Fruit fly (Drosophila melanogaster) whole organism, embryonic: ENCODE results near the gene toe.

ENCODE experiments used
- CG11504 ChIP-seq: fragments of 200-800 bp; sonication (Bioruptor generic); optimal IDR thresholded peaks from 3 replicates; lab custom pipeline; 2019; ENCODE audit warnings: missing biosample characterization, mild to moderate bottlenecking, missing genetic modification characterization, moderate library complexity
- CG11695 ChIP-seq: fragments of 200-800 bp; sonication (Bioruptor generic); IDR thresholded peaks from 3 replicates; pipeline ENCODE4 v1.3.6; 2022; ENCODE audit warnings: missing biosample characterization, missing genetic modification characterization
- CG12071 ChIP-seq: fragments of 200-800 bp; sonication (Bioruptor generic); optimal IDR thresholded peaks from 3 replicates; lab custom pipeline; 2018; ENCODE audit warnings: missing biosample characterization, mild to moderate bottlenecking, missing genetic modification characterization
- CG12219 ChIP-seq: fragments of 200-800 bp; sonication (Bioruptor generic); optimal IDR thresholded peaks from 3 replicates; lab custom pipeline; 2018; ENCODE audit warnings: missing biosample characterization, mild to moderate bottlenecking, missing genetic modification characterization
- CG1233 ChIP-seq: fragments of 200-800 bp; sonication (Bioruptor generic); optimal IDR thresholded peaks from 4 replicates; lab custom pipeline; 2018; ENCODE audit warnings: missing biosample characterization, mild to moderate bottlenecking, missing genetic modification characterization
- CG12769 ChIP-seq: fragments of 200-800 bp; sonication (Bioruptor generic); optimal IDR thresholded peaks from 2 replicates; lab custom pipeline; 2019; ENCODE audit warnings: missing biosample characterization, mild to moderate bottlenecking, missing genetic modification characterization, moderate library complexity
- CG13624 ChIP-seq: fragments of 200-800 bp; sonication (Bioruptor generic); optimal IDR thresholded peaks from 2 replicates; lab custom pipeline; 2016; ENCODE audit warnings: missing biosample characterization, missing genetic modification characterization
- CG15011 ChIP-seq: fragments of 200-800 bp; sonication (Bioruptor generic); optimal IDR thresholded peaks from 3 replicates; lab custom pipeline; 2018; ENCODE audit warnings: missing biosample characterization, mild to moderate bottlenecking, missing genetic modification characterization
- CG1602 ChIP-seq: fragments of 200-800 bp; sonication (Bioruptor generic); optimal IDR thresholded peaks from 3 replicates; lab custom pipeline; 2016; ENCODE audit warnings: missing biosample characterization, missing genetic modification characterization
- CG17328 ChIP-seq: fragments of 200-800 bp; sonication (Bioruptor generic); IDR thresholded peaks from 2 replicates; pipeline ENCODE4 v1.3.6; 2022; ENCODE audit warnings: missing biosample characterization, missing genetic modification characterization
- CG17359 ChIP-seq: fragments of 200-800 bp; sonication (Bioruptor generic); optimal IDR thresholded peaks from 3 replicates; lab custom pipeline; 2018; ENCODE audit warnings: missing biosample characterization, mild to moderate bottlenecking, missing genetic modification characterization, moderate library complexity
- CG17612 ChIP-seq: fragments of 200-800 bp; sonication (Bioruptor generic); IDR thresholded peaks from 2 replicates; pipeline ENCODE4 v1.3.6; 2022; ENCODE audit warnings: missing biosample characterization, missing genetic modification characterization
- CG1792 ChIP-seq: fragments of 200-800 bp; sonication (Bioruptor generic); optimal IDR thresholded peaks from 2 replicates; lab custom pipeline; 2016; ENCODE audit warnings: missing biosample characterization, missing genetic modification characterization
- CG18599 ChIP-seq: fragments of 200-800 bp; sonication (Bioruptor generic); optimal IDR thresholded peaks from 3 replicates; lab custom pipeline; 2017; ENCODE audit warnings: missing biosample characterization, missing genetic modification characterization, mild to moderate bottlenecking, moderate library complexity, missing genetic modification reagents
- CG2712 ChIP-seq: fragments of 200-800 bp; optimal IDR thresholded peaks from 3 replicates; lab custom pipeline; 2019; ENCODE audit warnings: missing biosample characterization, mild to moderate bottlenecking, missing genetic modification characterization, moderate library complexity
- CG2875 ChIP-seq: fragments of 200-800 bp; sonication (Bioruptor generic); optimal IDR thresholded peaks from 2 replicates; lab custom pipeline; 2017; ENCODE audit warnings: missing biosample characterization, mild to moderate bottlenecking, missing genetic modification characterization, missing genetic modification reagents
- CG30431 ChIP-seq: fragments of 200-800 bp; sonication (Bioruptor generic); optimal IDR thresholded peaks from 2 replicates; lab custom pipeline; 2017; ENCODE audit warnings: missing biosample characterization, missing genetic modification characterization
- CG3995 ChIP-seq: fragments of 200-800 bp; sonication (Bioruptor generic); optimal IDR thresholded peaks from 3 replicates; lab custom pipeline; 2016; ENCODE audit warnings: missing biosample characterization, missing genetic modification characterization
- CG4328 ChIP-seq: fragments of 200-800 bp; sonication (Bioruptor generic); optimal IDR thresholded peaks from 3 replicates; lab custom pipeline; 2017; ENCODE audit warnings: missing biosample characterization, missing genetic modification reagents, missing genetic modification characterization
- CG4820 ChIP-seq: fragments of 200-800 bp; sonication (Bioruptor generic); optimal IDR thresholded peaks from 3 replicates; lab custom pipeline; 2016; ENCODE audit warnings: missing biosample characterization, missing genetic modification characterization
- CG5180 ChIP-seq: fragments of 200-800 bp; sonication (Bioruptor generic); optimal IDR thresholded peaks from 3 replicates; lab custom pipeline; 2017; ENCODE audit warnings: missing biosample characterization, missing genetic modification characterization, mild to moderate bottlenecking, moderate library complexity, missing genetic modification reagents
- CG6683 ChIP-seq: fragments of 200-800 bp; sonication (Bioruptor generic); optimal IDR thresholded peaks from 2 replicates; lab custom pipeline; 2017; ENCODE audit warnings: missing biosample characterization, mild to moderate bottlenecking, missing genetic modification characterization, missing genetic modification reagents
- CG7357 ChIP-seq: fragments of 200-800 bp; sonication (Bioruptor generic); IDR thresholded peaks from 3 replicates; pipeline ENCODE4 v1.3.6; 2022; ENCODE audit warnings: missing biosample characterization, missing genetic modification characterization
- CG9727 ChIP-seq: fragments of 200-800 bp; sonication (Bioruptor generic); optimal IDR thresholded peaks from 3 replicates; lab custom pipeline; 2017; ENCODE audit warnings: missing biosample characterization, mild to moderate bottlenecking, missing genetic modification characterization
- Chrac-16 ChIP-seq: fragments of 200-800 bp; sonication (Bioruptor generic); optimal IDR thresholded peaks from 3 replicates; lab custom pipeline; 2016; ENCODE audit warnings: missing biosample characterization, missing genetic modification characterization
- D19B ChIP-seq: fragments of 200-800 bp; sonication (Bioruptor generic); optimal IDR thresholded peaks from 2 replicates; lab custom pipeline; 2017; ENCODE audit warnings: missing biosample characterization, mild to moderate bottlenecking, missing genetic modification characterization
- Hsf ChIP-seq: fragments of 200-800 bp; sonication (Bioruptor generic); optimal IDR thresholded peaks from 3 replicates; lab custom pipeline; 2016; ENCODE audit warnings: missing biosample characterization, missing genetic modification characterization
- Lhr ChIP-seq: fragments of 200-800 bp; sonication (Bioruptor generic); optimal IDR thresholded peaks from 3 replicates; lab custom pipeline; 2017; ENCODE audit warnings: mild to moderate bottlenecking, missing biosample characterization, missing genetic modification reagents, missing genetic modification characterization
- Mes4 ChIP-seq: fragments of 200-800 bp; sonication (Bioruptor generic); optimal IDR thresholded peaks from 2 replicates; lab custom pipeline; 2016; ENCODE audit warnings: missing biosample characterization, missing genetic modification characterization
- Stat92E ChIP-seq, 3 experiments: fragments of >200 bp in 2 of 3; fragments of 200-800 bp in 1 of 3; sonication (Bioruptor generic) in 1 of 3; optimal IDR thresholded peaks; 2 replicates each; lab custom pipeline; 2017 to 2019; ENCODE audit warnings: missing biosample characterization in 3 of 3, missing genetic modification characterization in 3 of 3, mild to moderate bottlenecking in 1 of 3, moderate library complexity in 1 of 3
- ap ChIP-seq: fragments of 200-800 bp; sonication (Bioruptor generic); IDR thresholded peaks from 2 replicates; pipeline ENCODE4 v1.3.6; 2022; ENCODE audit warnings: missing biosample characterization, missing genetic modification characterization
- caup ChIP-seq: fragments of 200-800 bp; sonication (Bioruptor generic); optimal IDR thresholded peaks from 3 replicates; lab custom pipeline; 2017; ENCODE audit warnings: missing biosample characterization, mild to moderate bottlenecking, missing genetic modification characterization, moderate library complexity; ENCODE audit not compliant: severe bottlenecking
- chn ChIP-seq: fragments of 200-800 bp; sonication (Bioruptor generic); optimal IDR thresholded peaks from 2 replicates; lab custom pipeline; 2016; ENCODE audit warnings: missing biosample characterization, missing genetic modification characterization
- crp ChIP-seq, 2 experiments: fragments of 200-800 bp; sonication (Bioruptor generic); optimal IDR thresholded peaks; 2 replicates in 1 of 2; 3 replicates in 1 of 2; lab custom pipeline; 2017; ENCODE audit warnings: missing biosample characterization in 2 of 2, missing genetic modification characterization in 2 of 2, mild to moderate bottlenecking in 1 of 2, moderate library complexity in 1 of 2
- cwo ChIP-seq: fragments of 200-800 bp; sonication (Bioruptor generic); optimal IDR thresholded peaks from 3 replicates; lab custom pipeline; 2017; ENCODE audit warnings: missing biosample characterization, missing genetic modification characterization, mild to moderate bottlenecking, moderate library complexity, missing genetic modification reagents
- esg ChIP-seq: fragments of 200-800 bp; sonication (Bioruptor generic); conservative IDR thresholded peaks from 2 replicates; pipeline ENCODE4 v1.3.6; 2022; ENCODE audit warnings: missing biosample characterization, missing genetic modification characterization
- kni ChIP-seq: fragments of 200-800 bp; sonication (Bioruptor generic); optimal IDR thresholded peaks from 3 replicates; lab custom pipeline; 2017; ENCODE audit warnings: mild to moderate bottlenecking, missing biosample characterization, missing genetic modification reagents, missing genetic modification characterization
- ranshi ChIP-seq: fragments of 200-800 bp; sonication (Bioruptor generic); IDR thresholded peaks from 2 replicates; pipeline ENCODE4 v1.3.6; 2022; ENCODE audit warnings: missing biosample characterization, missing genetic modification characterization
- salm ChIP-seq: fragments of 200-800 bp; sonication (Bioruptor generic); optimal IDR thresholded peaks from 2 replicates; lab custom pipeline; 2018; ENCODE audit warnings: missing biosample characterization, mild to moderate bottlenecking, missing genetic modification characterization
- so ChIP-seq: fragments of 200-800 bp; sonication (Bioruptor generic); IDR thresholded peaks from 3 replicates; pipeline ENCODE4 v1.3.6; 2022; ENCODE audit warnings: missing biosample characterization, missing genetic modification characterization
- sqz ChIP-seq: fragments of 200-800 bp; sonication (Bioruptor generic); optimal IDR thresholded peaks from 3 replicates; lab custom pipeline; 2018; ENCODE audit warnings: missing biosample characterization, mild to moderate bottlenecking, missing genetic modification characterization

toe gene

DNA sequence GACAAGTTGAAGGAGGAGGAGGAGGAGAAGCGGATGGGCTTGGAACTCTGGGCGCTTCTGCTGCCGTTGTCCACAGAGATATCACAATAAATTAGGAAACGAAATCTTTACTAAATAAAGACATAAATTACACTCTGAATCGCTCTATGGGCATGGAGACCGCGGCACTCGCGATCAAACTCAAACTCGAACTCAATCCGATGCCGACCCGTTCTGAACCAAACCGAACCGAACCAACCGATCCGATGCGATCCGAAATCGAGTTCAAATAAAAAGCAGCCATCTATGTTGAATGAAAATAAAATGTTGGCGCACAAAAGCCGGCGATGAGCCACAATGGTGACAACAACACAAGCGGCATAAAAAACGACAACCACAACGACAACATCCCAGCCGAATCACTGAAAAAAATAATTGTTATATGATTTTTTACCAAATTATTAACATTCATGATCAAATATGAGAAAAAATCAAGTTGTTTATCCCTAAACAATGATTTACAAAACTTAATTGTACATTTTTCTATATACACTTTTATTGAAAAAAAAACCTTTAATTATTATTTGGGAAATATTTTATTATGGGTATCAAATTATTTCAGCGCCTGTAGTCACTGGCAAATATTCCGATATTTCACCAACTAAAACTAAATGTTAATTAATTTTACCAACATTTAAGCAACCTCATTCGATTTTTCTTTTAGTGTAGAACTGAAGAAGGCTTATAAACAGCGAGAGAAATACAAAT lies 24.6 kb upstream of the toe start (continued):
- TF ChIP-seq CG30431 (GFP tag; lab: Kevin White, UChicago) (peak; percentile 56), CG3995 (no peak), CG11695 (GFP tag; lab: Robert Waterston, UW) (peak; percentile 77; the same call in 2 of the 3 replicates), ranshi (GFP tag; lab: Robert Waterston, UW) (0 out of 2 replicates have a peak, but pooled peaks have one; percentile 32), caup (GFP tag; lab: Kevin White, UChicago) (peak; percentile 42), CG17359 (tag; lab: Kevin White, UChicago) (peak; percentile 82), D19B (GFP tag; lab: Kevin White, UChicago) (peak; percentile 11), CG17612 (GFP tag; lab: Robert Waterston, UW) (peak; percentile 39; the same call in 1 of the 2 replicates), ap (GFP tag; lab: Robert Waterston, UW) (peak; percentile 44; the same call in 1 of the 2 replicates), CG9727 (peak; percentile 93), Stat92E (GFP tag; optimal IDR thresholded peaks at IDR 0.05; lab: Kevin White, UChicago) (peak in 1 of 3 experiments; percentile 85), CG1233 (GFP tag; lab: Kevin White, UChicago) (peak; percentile 79), CG2875 (GFP tag; lab: Kevin White, UChicago) (peak; percentile 70), so (GFP tag; lab: Robert Waterston, UW) (peak; percentile 42; the same call in 1 of the 3 replicates), CG6683 (GFP tag; lab: Kevin White, UChicago) (no peak), CG13624 (GFP tag; lab: Kevin White, UChicago) (no peak), crp (GFP tag; optimal IDR thresholded peaks at IDR 0.05; lab: Kevin White, UChicago) (peak in 1 of 2 experiments; percentile 17), Hsf (peak; percentile 72), cwo (peak; percentile 42), CG12769 (tag; lab: Kevin White, UChicago) (no peak), CG12219 (GFP tag; lab: Kevin White, UChicago) (peak; percentile 48), Mes4 (GFP tag; lab: Kevin White, UChicago) (peak; percentile 39), CG4820 (GFP tag; lab: Kevin White, UChicago) (peak; percentile 86), kni (GFP tag; lab: Kevin White, UChicago) (peak; percentile 12), CG12071 (GFP tag; lab: Kevin White, UChicago) (no peak), CG15011 (GFP tag; lab: Kevin White, UChicago) (peak; percentile 68), chn (peak; percentile 29), CG11504 (tag; lab: Kevin White, UChicago) (peak; percentile 92), CG1602 (GFP tag; lab: Kevin White, UChicago) (peak; percentile 77), CG1792 (no peak), sqz (GFP tag; lab: Kevin White, UChicago) (peak; percentile 84), Chrac-16 (GFP tag; lab: Kevin White, UChicago) (peak; percentile 82), CG7357 (GFP tag; lab: Robert Waterston, UW) (0 out of 3 replicates have a peak, but pooled peaks have one; percentile 33), salm (peak; percentile 78), Lhr (GFP tag; lab: Kevin White, UChicago) (peak; percentile 63), CG5180 (peak; percentile 93), CG2712 (tag; lab: Kevin White, UChicago) (peak; percentile 94), CG4328 (GFP tag; lab: Kevin White, UChicago) (peak; percentile 62), CG18599 (GFP tag; lab: Kevin White, UChicago) (peak; percentile 46), CG17328 (GFP tag; lab: Robert Waterston, UW) (peak; percentile 75), esg (peak; percentile 41; the same call in 1 of the 2 replicates)
